Fruit fly (Drosophila melanogaster) whole organism, pupa: ENCODE data around the gene CG10555.

Experiments
- CG10348 ChIP-seq: fragments of 200-800 bp; sonication (Bioruptor generic); IDR thresholded peaks from 2 replicates; pipeline ENCODE4 v1.3.6; 2022; ENCODE audit warnings: missing biosample characterization, missing genetic modification characterization
- CG12605 ChIP-seq: fragments of 200-800 bp; sonication (Bioruptor generic); IDR thresholded peaks from 2 replicates; pipeline ENCODE4 v1.3.6; 2022; ENCODE audit warnings: missing biosample characterization, missing genetic modification characterization
- CG13204 ChIP-seq: fragments of 200-800 bp; sonication (Bioruptor generic); optimal IDR thresholded peaks from 2 replicates; lab custom pipeline; 2018; ENCODE audit warnings: missing biosample characterization, mild to moderate bottlenecking, missing genetic modification characterization, moderate library complexity
- CG14655 ChIP-seq: fragments of 200-800 bp; sonication (Bioruptor generic); optimal IDR thresholded peaks from 3 replicates; lab custom pipeline; 2017; ENCODE audit warnings: mild to moderate bottlenecking, missing biosample characterization, missing genetic modification reagents, missing genetic modification characterization
- CG15710 ChIP-seq: fragments of 200-800 bp; sonication (Bioruptor generic); optimal IDR thresholded peaks from 2 replicates; lab custom pipeline; 2018; ENCODE audit warnings: missing biosample characterization, mild to moderate bottlenecking, missing genetic modification characterization, moderate library complexity
- CG17806 ChIP-seq: fragments of 200-800 bp; sonication (Bioruptor generic); optimal IDR thresholded peaks from 2 replicates; lab custom pipeline; 2018; ENCODE audit warnings: missing biosample characterization, mild to moderate bottlenecking, missing genetic modification characterization, moderate library complexity
- CG32121 ChIP-seq: fragments of 200-800 bp; sonication (Bioruptor generic); IDR thresholded peaks from 2 replicates; pipeline ENCODE4 v1.3.6; 2022; ENCODE audit warnings: missing biosample characterization, missing genetic modification characterization
- CG34367 ChIP-seq: fragments of 200-800 bp; sonication (Bioruptor generic); optimal IDR thresholded peaks from 2 replicates; lab custom pipeline; 2018; ENCODE audit warnings: missing biosample characterization, mild to moderate bottlenecking, missing genetic modification characterization
- CG4496 ChIP-seq: fragments of 200-800 bp; sonication (Bioruptor generic); IDR thresholded peaks from 3 replicates; pipeline ENCODE4 v1.3.6; 2022; ENCODE audit warnings: missing biosample characterization, missing genetic modification characterization
- CG8159 ChIP-seq: fragments of 200-800 bp; sonication (Bioruptor generic); optimal IDR thresholded peaks from 3 replicates; lab custom pipeline; 2018; ENCODE audit warnings: missing biosample characterization, mild to moderate bottlenecking, missing genetic modification characterization, moderate library complexity
- CG8301 ChIP-seq: fragments of 200-800 bp; sonication (Bioruptor generic); optimal IDR thresholded peaks from 2 replicates; lab custom pipeline; 2018; ENCODE audit warnings: missing biosample characterization, mild to moderate bottlenecking, missing genetic modification characterization
- CG9948 ChIP-seq: fragments of 200-800 bp; sonication (Bioruptor generic); optimal IDR thresholded peaks from 2 replicates; lab custom pipeline; 2018; ENCODE audit warnings: missing biosample characterization, mild to moderate bottlenecking, missing genetic modification characterization, moderate library complexity
- D1 ChIP-seq: fragments of 200-800 bp; sonication (Bioruptor generic); optimal IDR thresholded peaks from 2 replicates; lab custom pipeline; 2018; ENCODE audit warnings: missing biosample characterization, mild to moderate bottlenecking, missing genetic modification characterization, moderate library complexity
- EcR ChIP-seq: fragments of 200-800 bp; sonication (Bioruptor generic); optimal IDR thresholded peaks from 3 replicates; lab custom pipeline; 2019; ENCODE audit warnings: missing biosample characterization, missing genetic modification characterization, mild to moderate bottlenecking, moderate library complexity, missing genetic modification reagents
- Ets98B ChIP-seq: fragments of 200-800 bp; sonication (Bioruptor generic); IDR thresholded peaks from 2 replicates; pipeline ENCODE4 v1.3.6; 2022; ENCODE audit warnings: missing biosample characterization, missing genetic modification characterization
- Pif1A ChIP-seq: fragments of 200-800 bp; sonication (Bioruptor generic); optimal IDR thresholded peaks from 3 replicates; lab custom pipeline; 2016; ENCODE audit warnings: missing biosample characterization, missing genetic modification characterization
- Pif1B ChIP-seq: fragments of 200-800 bp; sonication (Bioruptor generic); optimal IDR thresholded peaks from 3 replicates; lab custom pipeline; 2016; ENCODE audit warnings: missing biosample characterization, missing genetic modification characterization
- Snoo ChIP-seq: fragments of 200-800 bp; sonication (Bioruptor generic); optimal IDR thresholded peaks from 3 replicates; lab custom pipeline; 2017; ENCODE audit warnings: missing biosample characterization, mild to moderate bottlenecking, missing genetic modification characterization, inconsistent platforms
- fd96Ca ChIP-seq: fragments of 200-800 bp; sonication (Bioruptor generic); IDR thresholded peaks from 3 replicates; pipeline ENCODE4 v1.3.6; 2022; ENCODE audit warnings: missing biosample characterization, missing genetic modification characterization
- gl ChIP-seq: fragments of 200-800 bp; sonication (Bioruptor generic); optimal IDR thresholded peaks from 2 replicates; lab custom pipeline; 2018; ENCODE audit warnings: missing biosample characterization, mild to moderate bottlenecking, missing genetic modification characterization
- rn ChIP-seq: fragments of 200-800 bp; sonication (Bioruptor generic); IDR thresholded peaks from 2 replicates; pipeline ENCODE4 v1.3.6; 2022; ENCODE audit warnings: missing biosample characterization, missing genetic modification characterization

CG10555 gene

dm6 chrX:8398177-8399018, at the start of gene CG10555:
Gene CG10555, plus strand, starts transcription at chrX:8398940.
- TF ChIP-seq CG13204 (GFP tag; lab: Kevin White, UChicago) = no peak
- TF ChIP-seq Snoo (tag; lab: Kevin White, UChicago) = peak; percentile 34
- peak; percentile 96 for TF ChIP-seq fd96Ca (GFP tag; lab: Robert Waterston, UW)
- peak; percentile 45 for TF ChIP-seq CG9948 (tag; lab: Kevin White, UChicago)
- TF ChIP-seq Ets98B = peak; percentile 72
- peak; percentile 63 for TF ChIP-seq CG34367
- TF ChIP-seq CG17806 = peak; percentile 53
- TF ChIP-seq CG8301 (tag; lab: Kevin White, UChicago) = peak; percentile 62
- TF ChIP-seq CG12605 (GFP tag; lab: Robert Waterston, UW) = no peak
- TF ChIP-seq CG4496 (GFP tag; lab: Robert Waterston, UW) = peak; percentile 85
- TF ChIP-seq CG10348 (GFP tag; lab: Robert Waterston, UW) = 0 out of 2 replicates have a peak, but pooled peaks have one; percentile 42
- peak; percentile 14 for TF ChIP-seq Pif1B (GFP tag; lab: Kevin White, UChicago)
- peak; percentile 69 for TF ChIP-seq CG14655
- peak; percentile 69 for TF ChIP-seq CG8159 (tag; lab: Kevin White, UChicago)
- peak; percentile 50 for TF ChIP-seq Pif1A
- peak; percentile 37; the same call in 1 of the 2 replicates for TF ChIP-seq rn
- TF ChIP-seq gl (tag; lab: Kevin White, UChicago) = no peak
- TF ChIP-seq CG15710 = peak; percentile 78
- TF ChIP-seq CG32121 (GFP tag; lab: Robert Waterston, UW) = peak; percentile 79
- no peak for TF ChIP-seq D1
- no peak for TF ChIP-seq EcR (GFP tag; lab: Kevin White, UChicago)

dm6 chrX:8366329-8366728, 32.4 kb upstream of the CG10555 start:
- TF ChIP-seq gl (tag; lab: Kevin White, UChicago) (no peak), CG34367 (no peak), CG13204 (GFP tag; lab: Kevin White, UChicago) (no peak), CG8159 (tag; lab: Kevin White, UChicago) (no peak), Pif1B (GFP tag; lab: Kevin White, UChicago) (no peak), D1 (no peak), CG15710 (no peak)
- TF ChIP-seq, all 21 proteins: peak for 0

dm6 chrX:8367069-8367468, 31.7 kb upstream of the CG10555 start, which contains the start of gene nAChRalpha3:
Gene nAChRalpha3, minus strand, starts transcription at chrX:8367169.
- no peak for TF ChIP-seq CG34367
- no peak for TF ChIP-seq CG32121 (GFP tag; lab: Robert Waterston, UW)
- TF ChIP-seq EcR (GFP tag; lab: Kevin White, UChicago) = no peak
- no peak for TF ChIP-seq CG17806
- TF ChIP-seq CG4496 (GFP tag; lab: Robert Waterston, UW) = no peak
- TF ChIP-seq CG12605 (GFP tag; lab: Robert Waterston, UW) = no peak
- TF ChIP-seq fd96Ca (GFP tag; lab: Robert Waterston, UW) = no peak
- TF ChIP-seq CG10348 (GFP tag; lab: Robert Waterston, UW) = no peak
- no peak for TF ChIP-seq Snoo (tag; lab: Kevin White, UChicago)

- no peak for TF ChIP-seq CG8301 (tag; lab: Kevin White, UChicago)
- no peak for TF ChIP-seq fd96Ca (GFP tag; lab: Robert Waterston, UW)
- no peak for TF ChIP-seq D1
- TF ChIP-seq Pif1A = no peak
- TF ChIP-seq EcR (GFP tag; lab: Kevin White, UChicago) = no peak
These were observed 27.0 kb upstream of the CG10555 start for dm6 chrX:8371729-8372128.

- TF ChIP-seq CG12605 (GFP tag; lab: Robert Waterston, UW) (no peak), gl (tag; lab: Kevin White, UChicago) (no peak), CG13204 (GFP tag; lab: Kevin White, UChicago) (no peak), CG34367 (no peak), CG4496 (GFP tag; lab: Robert Waterston, UW) (no peak), CG8301 (tag; lab: Kevin White, UChicago) (no peak), Ets98B (no peak), Pif1A (no peak), Snoo (tag; lab: Kevin White, UChicago) (no peak), rn (no peak)
- TF ChIP-seq, all 21 proteins: peak for 0
These were observed 13.3 kb upstream of the CG10555 start, which contains the start of gene CG1387 for dm6 chrX:8385481-8385880. Gene CG1387, plus strand, starts transcription at chrX:8385781.

- no peak for TF ChIP-seq EcR (GFP tag; lab: Kevin White, UChicago)
- no peak for TF ChIP-seq D1
- no peak for TF ChIP-seq gl (tag; lab: Kevin White, UChicago)
- TF ChIP-seq CG4496 (GFP tag; lab: Robert Waterston, UW) = peak; percentile 76; the same call in 2 of the 3 replicates
- peak; percentile 16; the same call in 1 of the 2 replicates for TF ChIP-seq CG10348 (GFP tag; lab: Robert Waterston, UW)
- no peak for TF ChIP-seq CG34367
- TF ChIP-seq Pif1A = peak; percentile 23
- TF ChIP-seq CG17806 = peak; percentile 0
- TF ChIP-seq Snoo (tag; lab: Kevin White, UChicago) = no peak
- TF ChIP-seq CG8159 (tag; lab: Kevin White, UChicago) = peak; percentile 2
- TF ChIP-seq CG13204 (GFP tag; lab: Kevin White, UChicago) = no peak
- no peak for TF ChIP-seq CG15710
- peak; percentile 8 for TF ChIP-seq Pif1B (GFP tag; lab: Kevin White, UChicago)
- no peak for TF ChIP-seq CG12605 (GFP tag; lab: Robert Waterston, UW)
- peak; percentile 69 for TF ChIP-seq CG32121 (GFP tag; lab: Robert Waterston, UW)
- 0 out of 2 replicates have a peak, but pooled peaks have one; percentile 40 for TF ChIP-seq rn
- TF ChIP-seq CG9948 (tag; lab: Kevin White, UChicago) = no peak
- TF ChIP-seq Ets98B = peak; percentile 75
- peak; percentile 33 for TF ChIP-seq CG14655
- TF ChIP-seq CG8301 (tag; lab: Kevin White, UChicago) = peak; percentile 24
- peak; percentile 83 for TF ChIP-seq fd96Ca (GFP tag; lab: Robert Waterston, UW)
These were observed 2.1 kb upstream of the CG10555 start for dm6 chrX:8396611-8397010.
